Worm (Caenorhabditis elegans) whole organism, L2 larva: Measurements from ENCODE around the gene T22B7.8.
A peak's percentile ranks its signal among the peaks of the same experiment; 100 is the strongest.

ENCODE experiments used
- C34F6.9 ChIP-seq: fragments of 150-350 bp; optimal IDR thresholded peaks from 2 replicates; lab custom pipeline; 2014; ENCODE audit warnings: missing biosample characterization, missing genetic modification characterization
- F13H6.1 ChIP-seq: sonication (generic microtip); optimal IDR thresholded peaks from 2 replicates; lab custom pipeline; 2016; ENCODE audit warnings: missing genetic modification characterization, missing compliant biosample characterization
- R02D3.7 ChIP-seq: fragments of 150-350 bp; optimal IDR thresholded peaks from 2 replicates; lab custom pipeline; 2014; ENCODE audit warnings: missing biosample characterization, missing genetic modification characterization
- Y55F3AM.14 ChIP-seq: fragments of 200-800 bp; sonication (Bioruptor generic); optimal IDR thresholded peaks from 2 replicates; lab custom pipeline; 2018; ENCODE audit warnings: mild to moderate bottlenecking, missing genetic modification characterization, missing compliant biosample characterization
- ZK546.5 ChIP-seq: sonication (generic microtip); optimal IDR thresholded peaks from 2 replicates; lab custom pipeline; 2017; ENCODE audit warnings: missing biosample characterization, missing genetic modification characterization
- alr-1 ChIP-seq: fragments of 150-350 bp; optimal IDR thresholded peaks from 2 replicates; lab custom pipeline; 2014; ENCODE audit warnings: missing biosample characterization, missing genetic modification characterization
- aly-2 ChIP-seq: fragments of 150-350 bp; optimal IDR thresholded peaks from 2 replicates; lab custom pipeline; 2014; ENCODE audit warnings: missing biosample characterization, missing genetic modification characterization
- ama-1 ChIP-seq: fragments of 150-350 bp; optimal IDR thresholded peaks from 2 replicates; lab custom pipeline; 2018; ENCODE audit warnings: inconsistent platforms
- ceh-16 ChIP-seq: fragments of 150-350 bp; optimal IDR thresholded peaks from 2 replicates; lab custom pipeline; 2014; ENCODE audit warnings: missing biosample characterization, missing genetic modification characterization
- ceh-82 ChIP-seq: fragments of 150-350 bp; optimal IDR thresholded peaks from 2 replicates; lab custom pipeline; 2014; ENCODE audit warnings: missing biosample characterization, missing genetic modification characterization
- crh-2 ChIP-seq: sonication (generic microtip); optimal IDR thresholded peaks from 2 replicates; lab custom pipeline; 2017; ENCODE audit warnings: missing biosample characterization, missing genetic modification characterization
- dmd-4 ChIP-seq: sonication (generic microtip); optimal IDR thresholded peaks from 2 replicates; lab custom pipeline; 2017; ENCODE audit warnings: missing biosample characterization, missing genetic modification characterization
- egl-27 ChIP-seq: sonication (generic microtip); optimal IDR thresholded peaks from 3 replicates; lab custom pipeline; 2017; ENCODE audit warnings: missing biosample characterization, missing genetic modification reagents, missing genetic modification characterization
- elt-3 ChIP-seq: sonication (generic microtip); optimal IDR thresholded peaks from 2 replicates; lab custom pipeline; 2017; ENCODE audit warnings: missing biosample characterization, missing genetic modification characterization
- fos-1 ChIP-seq: fragments of 150-350 bp; optimal IDR thresholded peaks from 2 replicates; lab custom pipeline; 2014; ENCODE audit warnings: missing biosample characterization, missing genetic modification characterization
- gmeb-1 ChIP-seq: fragments of 150-350 bp; optimal IDR thresholded peaks from 2 replicates; lab custom pipeline; 2014; ENCODE audit warnings: missing biosample characterization, missing genetic modification characterization
- lin-11 ChIP-seq: fragments of 150-350 bp; sonication (generic microtip); optimal IDR thresholded peaks from 2 replicates; lab custom pipeline; 2014; ENCODE audit warnings: missing biosample characterization, missing genetic modification characterization, inconsistent platforms, mixed read lengths
- lin-39 ChIP-seq: fragments of 150-350 bp; optimal IDR thresholded peaks from 2 replicates; lab custom pipeline; 2014; ENCODE audit warnings: missing biosample characterization, missing genetic modification reagents, missing genetic modification characterization
- lsy-2 ChIP-seq, 2 experiments: fragments of 150-350 bp in 1 of 2; sonication (generic microtip) in 1 of 2; optimal IDR thresholded peaks; 2 replicates each; lab custom pipeline; 2014 to 2017; ENCODE audit warnings: missing biosample characterization in 2 of 2, missing genetic modification characterization in 2 of 2
- mab-5 ChIP-seq: fragments of 150-350 bp; optimal IDR thresholded peaks from 2 replicates; lab custom pipeline; 2014; ENCODE audit warnings: missing biosample characterization, missing genetic modification characterization
- mbf-1 ChIP-seq: sonication (generic microtip); optimal IDR thresholded peaks from 2 replicates; lab custom pipeline; 2017; ENCODE audit warnings: missing biosample characterization, missing genetic modification characterization
- mdl-1 ChIP-seq, 2 experiments: fragments of 150-350 bp in 1 of 2; sonication (generic microtip) in 1 of 2; optimal IDR thresholded peaks; 2 replicates each; lab custom pipeline; 2017; ENCODE audit warnings: missing biosample characterization in 2 of 2, missing genetic modification characterization in 2 of 2
- nhr-10 ChIP-seq: sonication (generic microtip); optimal IDR thresholded peaks from 2 replicates; lab custom pipeline; 2017; ENCODE audit warnings: missing biosample characterization, missing genetic modification characterization
- nhr-12 ChIP-seq: fragments of 150-350 bp; optimal IDR thresholded peaks from 2 replicates; lab custom pipeline; 2014; ENCODE audit warnings: missing biosample characterization, missing genetic modification characterization
- nhr-129 ChIP-seq: fragments of 150-350 bp; optimal IDR thresholded peaks from 2 replicates; lab custom pipeline; 2014; ENCODE audit warnings: missing biosample characterization, missing genetic modification characterization
- nhr-21 ChIP-seq: fragments of 150-350 bp; optimal IDR thresholded peaks from 2 replicates; lab custom pipeline; 2014; ENCODE audit warnings: missing biosample characterization, missing genetic modification characterization
- nhr-23 ChIP-seq: fragments of 150-350 bp; optimal IDR thresholded peaks from 2 replicates; lab custom pipeline; 2014; ENCODE audit warnings: missing biosample characterization, missing genetic modification reagents, missing genetic modification characterization
- nhr-237 ChIP-seq: fragments of 150-350 bp; optimal IDR thresholded peaks from 2 replicates; lab custom pipeline; 2014; ENCODE audit warnings: missing biosample characterization, missing genetic modification characterization
- nhr-25 ChIP-seq: fragments of 150-350 bp; sonication (generic microtip); optimal IDR thresholded peaks from 3 replicates; lab custom pipeline; 2014; ENCODE audit warnings: missing biosample characterization, missing genetic modification characterization
- nhr-6 ChIP-seq: fragments of 150-350 bp; optimal IDR thresholded peaks from 2 replicates; lab custom pipeline; 2014; ENCODE audit warnings: missing biosample characterization, missing genetic modification characterization
- nhr-77 ChIP-seq: fragments of 150-350 bp; optimal IDR thresholded peaks from 2 replicates; lab custom pipeline; 2014; ENCODE audit warnings: missing biosample characterization, missing genetic modification characterization
- peb-1 ChIP-seq: fragments of 150-350 bp; optimal IDR thresholded peaks from 2 replicates; lab custom pipeline; 2014; ENCODE audit warnings: missing biosample characterization, missing genetic modification characterization
- sem-4 ChIP-seq: fragments of 150-350 bp; optimal IDR thresholded peaks from 2 replicates; lab custom pipeline; 2014; ENCODE audit warnings: missing biosample characterization, missing genetic modification reagents, missing genetic modification characterization
- skn-1 ChIP-seq: sonication (generic microtip); optimal IDR thresholded peaks from 2 replicates; lab custom pipeline; 2017; ENCODE audit warnings: missing biosample characterization, missing genetic modification characterization
- sma-9 ChIP-seq, 2 experiments: fragments of 150-350 bp in 1 of 2; sonication (generic microtip) in 1 of 2; optimal IDR thresholded peaks; 2 replicates each; lab custom pipeline; 2014 to 2016; ENCODE audit warnings: missing genetic modification characterization in 2 of 2, mild to moderate bottlenecking in 1 of 2, missing biosample characterization in 1 of 2, missing compliant biosample characterization in 1 of 2, missing genetic modification reagents in 1 of 2, moderate library complexity in 1 of 2
- snpc-4 ChIP-seq: fragments of 150-350 bp; optimal IDR thresholded peaks from 2 replicates; lab custom pipeline; 2014; ENCODE audit warnings: missing biosample characterization, missing genetic modification characterization
- unc-39 ChIP-seq: fragments of 150-350 bp; optimal IDR thresholded peaks from 2 replicates; lab custom pipeline; 2014; ENCODE audit warnings: missing biosample characterization, missing genetic modification characterization
- unc-55 ChIP-seq: fragments of 150-350 bp; sonication (generic microtip); optimal IDR thresholded peaks from 3 replicates; lab custom pipeline; 2014; ENCODE audit warnings: missing biosample characterization, missing genetic modification reagents, missing genetic modification characterization
- unc-62 ChIP-seq: fragments of 150-350 bp; optimal IDR thresholded peaks from 2 replicates; lab custom pipeline; 2014; ENCODE audit warnings: missing biosample characterization, missing genetic modification reagents, missing genetic modification characterization
- zag-1 ChIP-seq: fragments of 150-350 bp; optimal IDR thresholded peaks from 2 replicates; lab custom pipeline; 2014; ENCODE audit warnings: missing biosample characterization, missing genetic modification characterization
- ztf-11 ChIP-seq: sonication (generic microtip); optimal IDR thresholded peaks from 2 replicates; lab custom pipeline; 2017; ENCODE audit warnings: missing biosample characterization, missing genetic modification characterization
- ztf-4 ChIP-seq: fragments of 150-350 bp; optimal IDR thresholded peaks from 2 replicates; lab custom pipeline; 2014; ENCODE audit warnings: missing biosample characterization, missing genetic modification characterization

T22B7.8 gene

ce11 chrX:5647884-5648283 is 16.2 kb downstream of the T22B7.8 start, which contains the start of gene srv-7:
TSS of gene srv-7 (minus strand) at chrX:5647984.
- TF ChIP-seq ama-1 (no peak), sem-4 (tag; lab: Kevin White, UChicago) (no peak), dmd-4 (tag; lab: Kevin White, UChicago) (no peak), nhr-10 (tag; lab: Kevin White, UChicago) (no peak), snpc-4 (tag; lab: Kevin White, UChicago) (no peak), R02D3.7 (no peak)

ce11 chrX:5653813-5654212 is 22.1 kb downstream of the T22B7.8 start, which contains the start of gene T22B7.7:
TSS of gene T22B7.7 (minus strand) at chrX:5654074.
- peak in 1 of 2 experiments; percentile 25 for TF ChIP-seq lsy-2 (tag; optimal IDR thresholded peaks at IDR 0.05; lab: Kevin White, UChicago)
- TF ChIP-seq unc-62 (GFP tag; lab: Kevin White, UChicago) = no peak
- TF ChIP-seq nhr-23 (tag; lab: Kevin White, UChicago) = no peak
- no peak for TF ChIP-seq nhr-10 (tag; lab: Kevin White, UChicago)
- TF ChIP-seq ztf-11 (tag; lab: Kevin White, UChicago) = no peak
- no peak for TF ChIP-seq nhr-77 (tag; lab: Kevin White, UChicago)
- TF ChIP-seq crh-2 (tag; lab: Kevin White, UChicago) = no peak
- no peak for TF ChIP-seq mdl-1 (tag; optimal IDR thresholded peaks at IDR 0.05; lab: Kevin White, UChicago)
- no peak for TF ChIP-seq nhr-21 (tag; lab: Kevin White, UChicago)
- no peak for TF ChIP-seq mab-5
- TF ChIP-seq unc-55 (GFP tag; lab: Kevin White, UChicago) = no peak
- no peak for TF ChIP-seq mbf-1
- TF ChIP-seq alr-1 (tag; lab: Kevin White, UChicago) = no peak
- no peak for TF ChIP-seq ceh-82 (tag; lab: Kevin White, UChicago)
- TF ChIP-seq gmeb-1 = no peak
- peak; percentile 53 for TF ChIP-seq sem-4 (tag; lab: Kevin White, UChicago)
- TF ChIP-seq egl-27 (tag; lab: Kevin White, UChicago) = peak; percentile 25
- TF ChIP-seq nhr-129 = no peak
- TF ChIP-seq elt-3 (tag; lab: Kevin White, UChicago) = no peak
- no peak for TF ChIP-seq ztf-4 (tag; lab: Kevin White, UChicago)
- no peak for TF ChIP-seq ama-1
- no peak for TF ChIP-seq nhr-6
- no peak for TF ChIP-seq lin-39 (tag; lab: Kevin White, UChicago)
- TF ChIP-seq lin-11 (tag; lab: Kevin White, UChicago) = no peak
- TF ChIP-seq ceh-16 (tag; lab: Kevin White, UChicago) = no peak
- peak; percentile 47 for TF ChIP-seq sma-9 (GFP tag; optimal IDR thresholded peaks at IDR 0.05; lab: Kevin White, UChicago)
- TF ChIP-seq sma-9 (tag; optimal IDR thresholded peaks at IDR 0.05; lab: Kevin White, UChicago) = no peak
- TF ChIP-seq peb-1 = no peak
- no peak for TF ChIP-seq skn-1
- TF ChIP-seq unc-39 = no peak
- peak; percentile 67 for TF ChIP-seq F13H6.1 (tag; lab: Kevin White, UChicago)
- peak; percentile 71 for TF ChIP-seq Y55F3AM.14
- TF ChIP-seq snpc-4 (tag; lab: Kevin White, UChicago) = no peak
- TF ChIP-seq aly-2 (tag; lab: Kevin White, UChicago) = no peak
- no peak for TF ChIP-seq nhr-12 (tag; lab: Kevin White, UChicago)
- TF ChIP-seq nhr-237 (tag; lab: Kevin White, UChicago) = no peak
- no peak for TF ChIP-seq ZK546.5 (tag; lab: Kevin White, UChicago)
- no peak for TF ChIP-seq R02D3.7
- TF ChIP-seq fos-1 (tag; lab: Kevin White, UChicago) = peak; percentile 19

ce11 chrX:5655601-5656000 is 23.9 kb downstream of the T22B7.8 start:
- TF ChIP-seq nhr-25 (tag; lab: Kevin White, UChicago) (no peak), nhr-12 (tag; lab: Kevin White, UChicago) (no peak), Y55F3AM.14 (no peak), dmd-4 (tag; lab: Kevin White, UChicago) (no peak), peb-1 (no peak), lin-11 (tag; lab: Kevin White, UChicago) (no peak), nhr-237 (tag; lab: Kevin White, UChicago) (no peak), C34F6.9 (tag; lab: Kevin White, UChicago) (no peak), lin-39 (tag; lab: Kevin White, UChicago) (no peak), zag-1 (tag; lab: Kevin White, UChicago) (no peak), F13H6.1 (tag; lab: Kevin White, UChicago) (no peak)
